Worm (Caenorhabditis elegans): ENCODE data around the gene F52H3.11.

ce11 chrII:10039799-10040198 lies 5.2 kb downstream of the F52H3.11 start, which contains the start of gene let-268:
- no peak for TF ChIP-seq ztf-11 (tag; optimal IDR thresholded peaks at IDR 0.05)
- TF ChIP-seq skn-1 (tag; optimal IDR thresholded peaks at IDR 0.05): no peak
- TF ChIP-seq mdl-1 (tag; optimal IDR thresholded peaks at IDR 0.05): no peak
- no peak for TF ChIP-seq lin-39 (tag; optimal IDR thresholded peaks at IDR 0.05)
- TF ChIP-seq R02D3.7 (tag; optimal IDR thresholded peaks at IDR 0.05): no peak
- TF ChIP-seq jun-1 (tag; optimal IDR thresholded peaks at IDR 0.05): no peak
- TF ChIP-seq unc-39 (tag; optimal IDR thresholded peaks at IDR 0.05): no peak
